Worm (Caenorhabditis elegans) whole organism, L4/young adult: Measurements from ENCODE around the gene srxa-10.

Source experiments
- dao-5 ChIP-seq: sonication (generic microtip); optimal IDR thresholded peaks from 2 replicates; lab custom pipeline; 2016; ENCODE audit warnings: missing genotype, missing genetic modification characterization, moderate library complexity, missing compliant biosample characterization
- him-1 ChIP-seq: sonication (generic microtip); optimal IDR thresholded peaks from 2 replicates; lab custom pipeline; 2016; ENCODE audit warnings: missing genotype, missing genetic modification reagents, missing genetic modification characterization, missing compliant biosample characterization

ce11 chrIII:9807560-9808046 is 11.3 kb upstream of the srxa-10 start:
- TF ChIP-seq him-1 (no peak), dao-5 (tag; lab: Kevin White, UChicago) (no peak)
